Worm (Caenorhabditis elegans) whole organism, midembryonic: ENCODE results near the gene ZK1010.12.

Experiments used
- cog-1 ChIP-seq: sonication (generic microtip); optimal IDR thresholded peaks from 2 replicates; lab custom pipeline; 2016; ENCODE audit warnings: missing genetic modification characterization, missing compliant biosample characterization
- flt-1 ChIP-seq: fragments of 200-800 bp; sonication (Bioruptor generic); IDR thresholded peaks from 2 replicates; pipeline ENCODE4 v1.3.6; 2022; ENCODE audit warnings: missing genetic modification characterization, missing compliant biosample characterization
- klf-2 ChIP-seq: fragments of 200-800 bp; sonication (Bioruptor generic); conservative IDR thresholded peaks from 2 replicates; pipeline ENCODE4 v1.3.6; 2022; ENCODE audit warnings: missing genetic modification reagents, missing genetic modification characterization, missing compliant biosample characterization
- med-1 ChIP-seq: sonication (generic microtip); optimal IDR thresholded peaks from 2 replicates; lab custom pipeline; 2017; ENCODE audit warnings: missing genetic modification characterization, mild to moderate bottlenecking, missing compliant biosample characterization, antibody characterized with exemption, missing genetic modification reagents; ENCODE audit not compliant: insufficient read depth
- ref-1 ChIP-seq: fragments of 200-800 bp; sonication (Bioruptor generic); conservative IDR thresholded peaks from 2 replicates; pipeline ENCODE4 v1.3.6; 2022; ENCODE audit warnings: missing genetic modification reagents, missing genetic modification characterization, missing compliant biosample characterization
- ztf-23 ChIP-seq: fragments of 200-800 bp; sonication (Bioruptor generic); IDR thresholded peaks from 2 replicates; pipeline ENCODE4 v1.3.6; 2022; ENCODE audit warnings: missing genetic modification reagents, missing genetic modification characterization, missing compliant biosample characterization
- ztf-29 ChIP-seq: fragments of 200-800 bp; sonication (Bioruptor generic); IDR thresholded peaks from 2 replicates; pipeline ENCODE4 v1.3.6; 2022; ENCODE audit warnings: missing genetic modification reagents, missing genetic modification characterization, missing compliant biosample characterization

DNA sequence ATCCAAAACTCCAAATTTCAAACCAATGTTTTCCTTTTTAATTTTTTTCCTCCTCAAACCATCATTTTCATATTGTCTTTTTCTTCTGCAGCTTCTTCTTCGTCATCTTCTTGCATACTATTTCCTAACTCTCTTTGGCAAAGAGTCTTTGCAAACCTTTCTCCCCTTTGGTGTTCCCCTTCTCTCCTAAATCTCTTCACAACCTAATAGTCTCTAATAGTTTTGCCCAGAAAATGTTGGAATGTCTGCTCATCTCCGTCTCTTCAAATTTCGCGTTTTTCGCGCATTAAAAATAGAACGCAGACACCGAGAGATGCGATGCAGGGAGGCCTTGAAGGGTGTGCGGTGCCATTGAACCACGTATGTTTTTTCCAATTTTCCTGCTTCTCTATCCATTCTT, 11.0 kb downstream of the ZK1010.12 start, which contains the start of gene ZK1010.10:
- TF ChIP-seq flt-1 (GFP tag; lab: Robert Waterston, UW) (no peak), cog-1 (tag; lab: Kevin White, UChicago) (peak; percentile 6), ztf-23 (peak; percentile 51; the same call in 1 of the 2 replicates), ref-1 (GFP tag; lab: Robert Waterston, UW) (no peak), med-1 (GFP tag; lab: Kevin White, UChicago) (no peak), klf-2 (no peak), ztf-29 (GFP tag; lab: Robert Waterston, UW) (no peak)
